Worm (Caenorhabditis elegans) whole organism, mixed stage, embryonic: ENCODE results near the gene Y43F8C.6.

Experiments used
- cnd-1 ChIP-seq: fragments of 200-800 bp; sonication (Bioruptor generic); optimal IDR thresholded peaks from 2 replicates; lab custom pipeline; 2018; ENCODE audit warnings: mild to moderate bottlenecking, missing genetic modification characterization, missing compliant biosample characterization
- elt-1 ChIP-seq: sonication (generic microtip); optimal IDR thresholded peaks from 2 replicates; lab custom pipeline; 2017; ENCODE audit warnings: missing genetic modification characterization, mild to moderate bottlenecking, missing compliant biosample characterization, antibody characterized with exemption, moderate library complexity, borderline replicate concordance; ENCODE audit not compliant: insufficient read depth
- mls-2 ChIP-seq: sonication (generic microtip); optimal IDR thresholded peaks from 2 replicates; lab custom pipeline; 2016; ENCODE audit warnings: mild to moderate bottlenecking, missing genetic modification characterization, moderate library complexity, missing compliant biosample characterization
- nhr-2 ChIP-seq: fragments of 150-350 bp; optimal IDR thresholded peaks from 2 replicates; lab custom pipeline; 2014; ENCODE audit warnings: missing biosample characterization, missing genetic modification characterization
- nhr-28 ChIP-seq: fragments of 150-350 bp; optimal IDR thresholded peaks from 2 replicates; lab custom pipeline; 2014; ENCODE audit warnings: missing biosample characterization, missing genetic modification characterization
- pha-4 ChIP-seq: fragments of 150-350 bp; optimal IDR thresholded peaks from 2 replicates; lab custom pipeline; 2018; ENCODE audit warnings: missing biosample characterization, missing genetic modification reagents, missing genetic modification characterization
- snpc-4 ChIP-seq: fragments of 150-350 bp; optimal IDR thresholded peaks from 2 replicates; lab custom pipeline; 2014; ENCODE audit warnings: missing biosample characterization, missing genetic modification characterization

- TF ChIP-seq nhr-2 (tag; lab: Kevin White, UChicago) (no peak), mls-2 (tag; lab: Kevin White, UChicago) (no peak), snpc-4 (tag; lab: Kevin White, UChicago) (no peak), elt-1 (no peak), nhr-28 (tag; lab: Kevin White, UChicago) (no peak), cnd-1 (tag; lab: Kevin White, UChicago) (no peak), pha-4 (tag; lab: Kevin White, UChicago) (no peak)
Observed at ce11 chrV:19605880-19606279, 34.8 kb downstream of the Y43F8C.6 start, which contains the start of gene nlp-25.
